Worm (Caenorhabditis elegans) whole organism, dauer: ENCODE results near the gene pen-2.

Experiments
- unc-62 ChIP-seq: sonication (generic microtip); optimal IDR thresholded peaks from 2 replicates; lab custom pipeline; 2017; ENCODE audit warnings: missing biosample characterization, missing genetic modification reagents, missing genetic modification characterization

pen-2 gene

DNA sequence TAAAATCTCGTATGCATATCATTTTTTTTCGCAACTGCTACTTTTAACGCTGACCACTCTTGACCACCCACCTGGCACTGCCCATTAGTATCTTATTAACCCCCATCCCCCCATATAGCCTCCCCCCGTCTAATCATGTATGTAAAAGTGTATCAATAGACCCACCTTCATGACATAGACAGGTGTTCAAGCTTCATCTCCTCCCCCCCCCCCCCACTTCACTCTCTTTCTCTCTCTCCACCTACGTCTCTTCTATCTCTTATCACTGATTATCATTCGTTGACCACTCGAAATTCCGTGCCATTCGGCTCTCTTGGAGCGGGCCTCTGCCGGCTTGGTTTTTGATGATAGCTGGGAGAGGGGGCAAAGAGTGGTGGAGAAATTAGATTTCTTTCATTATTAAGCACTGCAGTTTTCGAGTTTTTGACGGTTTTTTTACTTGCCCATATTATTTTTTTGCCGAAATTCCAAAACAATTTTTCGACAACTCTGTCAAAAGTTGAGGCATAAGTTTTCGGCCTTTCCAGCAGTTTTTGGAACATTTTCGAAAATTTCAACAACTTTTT, 12.7 kb downstream of the pen-2 start:
- TF ChIP-seq unc-62 (GFP tag; lab: Kevin White, UChicago), result no peak

ce11 chrIII:11357418-11357817, 14.3 kb downstream of the pen-2 start:
- TF ChIP-seq unc-62 (GFP tag; lab: Kevin White, UChicago), result no peak

DNA sequence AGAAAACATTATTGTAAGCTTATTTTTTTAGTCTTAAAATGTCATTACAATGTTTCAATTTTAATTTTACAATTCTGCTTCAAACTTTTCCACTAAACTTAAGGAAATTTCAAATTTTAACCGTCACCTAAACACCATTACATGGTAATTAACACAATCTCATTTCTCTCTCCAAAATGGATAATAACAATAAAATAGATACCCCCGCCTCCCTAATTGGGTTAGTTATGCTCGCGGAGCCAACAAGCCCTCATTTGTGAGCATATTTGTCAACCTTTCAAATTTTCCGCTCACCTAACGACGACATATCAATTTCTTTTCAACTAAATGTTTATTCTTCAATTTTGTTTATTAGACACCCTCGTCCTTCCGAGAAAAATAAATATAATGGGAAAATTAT, 15.2 kb downstream of the pen-2 start:
- no peak for TF ChIP-seq unc-62 (GFP tag; lab: Kevin White, UChicago)

ce11 chrIII:11359422-11359821, 16.3 kb downstream of the pen-2 start:
- no peak for TF ChIP-seq unc-62 (GFP tag; lab: Kevin White, UChicago)

DNA sequence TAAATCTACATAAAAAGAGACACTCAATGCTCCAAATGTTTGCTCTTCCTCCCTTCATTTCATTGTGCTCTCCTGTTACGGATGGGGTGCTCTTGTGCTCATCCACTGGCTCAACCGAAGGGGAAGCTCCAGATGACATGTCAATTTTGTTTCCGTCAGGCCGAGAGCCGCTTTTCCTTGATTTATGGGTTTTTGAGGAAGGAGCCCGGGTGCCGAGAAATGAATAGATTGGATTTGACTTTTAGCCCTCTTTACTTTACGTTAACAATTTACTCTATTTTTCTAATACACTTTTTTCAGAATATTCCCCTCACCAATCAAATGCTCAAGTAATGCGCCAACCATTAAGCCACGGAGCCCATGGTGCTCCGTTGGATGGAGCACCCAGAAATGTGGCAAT, 17.0 kb downstream of the pen-2 start, which contains the start of gene T28D6.4:
Gene T28D6.4, plus strand, starts transcription at position 301 of the 400 bp plus-strand sequence.
- TF ChIP-seq unc-62 (GFP tag; lab: Kevin White, UChicago), result no peak

ce11 chrIII:11361394-11361793, 18.3 kb downstream of the pen-2 start:
- TF ChIP-seq unc-62 (GFP tag; lab: Kevin White, UChicago), result no peak

ce11 chrIII:11362915-11363314, 19.8 kb downstream of the pen-2 start:
- TF ChIP-seq unc-62 (GFP tag; lab: Kevin White, UChicago), result no peak

- TF ChIP-seq unc-62 (GFP tag; lab: Kevin White, UChicago), result no peak
Measured at ce11 chrIII:11366467-11366866, 23.3 kb downstream of the pen-2 start, which contains the start of gene T28D6.3. T28D6.3 (plus strand) TSS chrIII:11366767.

- TF ChIP-seq unc-62 (GFP tag; lab: Kevin White, UChicago), result no peak
Measured at ce11 chrIII:11371236-11371635, 28.1 kb downstream of the pen-2 start.

- no peak for TF ChIP-seq unc-62 (GFP tag; lab: Kevin White, UChicago)
Measured at ce11 chrIII:11371688-11372087, 28.6 kb downstream of the pen-2 start, which contains the start of gene tba-7. tba-7 (minus strand) TSS chrIII:11371788.

- TF ChIP-seq unc-62 (GFP tag; lab: Kevin White, UChicago), result no peak
Measured at ce11 chrIII:11372199-11372938, 29.2 kb downstream of the pen-2 start.

ce11 chrIII:11377880-11378279, 34.8 kb downstream of the pen-2 start, which contains the start of gene dpy-18:
dpy-18 (minus strand) TSS chrIII:11377980.
- no peak for TF ChIP-seq unc-62 (GFP tag; lab: Kevin White, UChicago)

ce11 chrIII:11378450-11378849, 35.3 kb downstream of the pen-2 start:
- no peak for TF ChIP-seq unc-62 (GFP tag; lab: Kevin White, UChicago)

DNA sequence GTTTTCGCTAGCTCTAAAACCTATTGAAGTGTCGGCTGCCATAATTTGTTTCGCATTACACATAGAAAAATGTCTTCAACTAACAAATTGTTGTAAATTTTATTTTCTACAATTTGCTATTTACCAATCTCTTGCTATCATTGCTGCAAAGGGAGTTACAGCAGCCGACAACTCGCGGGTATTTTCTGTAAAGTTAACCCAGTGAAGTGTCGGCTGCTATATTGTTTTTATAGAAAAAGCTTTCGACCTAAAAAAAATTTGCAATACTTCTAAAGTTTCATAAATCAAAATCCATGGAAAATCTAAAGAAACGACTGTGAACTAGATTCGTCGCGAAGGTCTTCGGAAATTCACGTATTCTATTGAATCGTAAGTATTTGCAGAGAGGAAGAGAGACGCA, 35.8 kb downstream of the pen-2 start:
- TF ChIP-seq unc-62 (GFP tag; lab: Kevin White, UChicago), result no peak

DNA sequence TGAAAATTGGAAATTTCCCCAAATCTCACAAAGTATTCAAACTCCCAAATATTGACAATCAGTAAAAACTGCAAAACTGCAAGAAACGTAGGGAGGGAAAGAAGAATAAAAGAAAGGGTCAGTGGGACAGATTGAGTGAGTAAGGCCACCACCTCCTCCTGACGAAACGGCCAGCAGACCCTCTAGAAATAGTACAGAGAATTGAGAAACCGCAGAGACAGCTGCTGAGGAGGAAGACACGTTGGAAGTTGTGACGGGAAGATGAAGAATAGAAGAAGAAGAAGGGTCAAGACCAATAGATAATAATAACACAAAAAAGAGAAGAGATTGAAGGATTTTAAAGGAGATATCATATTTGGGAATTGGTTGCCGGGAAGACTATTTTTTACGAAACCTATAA, 37.4 kb downstream of the pen-2 start:
- TF ChIP-seq unc-62 (GFP tag; lab: Kevin White, UChicago), result no peak

- TF ChIP-seq unc-62 (GFP tag; lab: Kevin White, UChicago), result no peak
Measured at ce11 chrIII:11381922-11382321, 38.8 kb downstream of the pen-2 start, which contains the start of gene subs-4. subs-4 (plus strand) TSS chrIII:11382222.

DNA sequence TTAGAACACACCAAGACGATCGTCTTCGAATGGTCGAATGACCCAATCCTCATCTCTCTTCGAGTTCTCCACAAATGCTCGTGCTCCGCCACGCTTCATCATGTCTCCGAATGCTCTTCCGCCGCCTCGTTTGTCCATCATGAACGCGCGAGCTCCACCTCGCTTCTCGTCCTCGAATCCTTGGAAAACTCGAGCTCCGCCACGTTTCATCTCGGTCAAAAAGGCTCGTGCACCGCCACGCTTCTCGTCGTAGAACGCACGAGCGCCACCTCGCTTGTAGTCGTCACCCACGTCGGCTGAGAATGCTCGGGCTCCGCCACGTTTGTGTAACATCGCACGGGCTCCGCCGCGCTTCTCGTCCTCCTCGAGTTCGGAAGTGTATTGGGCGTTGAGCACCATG, 46.3 kb downstream of the pen-2 start:
- no peak for TF ChIP-seq unc-62 (GFP tag; lab: Kevin White, UChicago)
